Fruit fly (Drosophila melanogaster) Kc167 (cell line): ENCODE measurements around the gene aay.

Experiments
- Sin3A ChIP-seq: fragments of >200 bp; optimal IDR thresholded peaks from 2 replicates; lab custom pipeline; 2018; ENCODE audit warnings: missing external identifiers
- h ChIP-seq: fragments of >200 bp; optimal IDR thresholded peaks from 3 replicates; lab custom pipeline; 2018; ENCODE audit warnings: missing external identifiers
- ttk ChIP-seq: sonication (Bioruptor generic); optimal IDR thresholded peaks from 2 replicates; lab custom pipeline; 2017; ENCODE audit warnings: missing external identifiers

dm6 chr3L:9417288-9417687, 5.8 kb upstream of the aay start, which contains the start of gene CG3982:
- TF ChIP-seq Sin3A (lab: Kevin White, UChicago) (no peak), h (lab: Kevin White, UChicago) (no peak), ttk (lab: Kevin White, UChicago) (no peak)
